Fruit fly (Drosophila melanogaster) whole organism, wandering third instar larva: ENCODE data around the gene dUTPase.

Source experiments
- Hr78 ChIP-seq: fragments of >200 bp; optimal IDR thresholded peaks from 2 replicates; lab custom pipeline; 2017; ENCODE audit warnings: missing biosample characterization, missing genetic modification characterization
- fru ChIP-seq: fragments of 200-800 bp; sonication (Bioruptor generic); optimal IDR thresholded peaks from 3 replicates; lab custom pipeline; 2016; ENCODE audit warnings: missing biosample characterization, mild to moderate bottlenecking, missing genetic modification characterization

DNA sequence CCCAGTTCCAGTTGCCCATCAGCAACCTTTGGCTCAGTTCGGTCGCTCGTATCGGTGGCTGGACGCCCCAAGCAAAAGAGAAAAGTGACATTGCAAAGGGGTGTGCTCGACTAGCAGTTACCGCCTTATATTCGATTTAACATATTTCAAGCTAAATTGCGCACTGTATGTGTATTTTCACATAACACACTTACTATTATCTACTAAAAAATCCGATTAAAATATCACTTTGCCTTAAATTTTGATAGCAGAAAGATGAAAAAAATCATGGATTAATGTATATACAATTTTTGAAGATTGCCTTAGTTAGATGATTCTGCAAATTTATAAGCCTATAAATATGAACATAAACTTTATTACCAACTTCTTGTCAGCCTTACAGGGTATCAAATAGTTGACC, 10.5 kb downstream of the dUTPase start:
- TF ChIP-seq Hr78 (GFP tag; lab: Kevin White, UChicago) (no peak), fru (peak; percentile 25)
